Fruit fly (Drosophila melanogaster): Measurements from ENCODE around the gene Mst87F.

Mst87F gene

DNA sequence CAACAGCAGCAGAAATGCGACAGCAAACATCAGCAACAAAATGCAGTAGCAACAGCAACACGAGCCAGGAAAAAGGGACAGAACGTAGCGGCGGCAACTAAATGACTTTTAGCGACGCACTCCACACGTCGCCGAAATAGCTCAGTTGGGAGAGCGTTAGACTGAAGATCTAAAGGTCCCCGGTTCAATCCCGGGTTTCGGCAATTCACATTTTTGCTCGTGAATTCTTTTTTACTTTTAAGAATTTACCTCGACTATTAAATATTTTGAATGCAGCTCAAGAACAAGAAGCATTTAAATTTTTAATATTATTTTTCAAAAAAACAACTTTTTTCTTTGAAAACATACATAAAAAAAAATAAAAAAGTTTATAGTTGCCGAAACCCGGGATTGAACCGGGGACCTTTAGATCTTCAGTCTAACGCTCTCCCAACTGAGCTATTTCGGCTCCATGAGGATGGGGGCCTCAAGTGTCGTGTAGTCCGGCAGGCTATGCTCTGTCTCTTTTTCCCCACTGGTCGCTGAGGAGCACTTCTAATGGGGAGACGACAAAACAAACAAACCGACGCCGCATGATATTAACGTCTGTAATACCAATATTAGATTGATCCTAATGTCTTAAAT is 29.9 kb downstream of the Mst87F start:
- no peak for TF ChIP-seq CG8478 (optimal IDR thresholded peaks at IDR 0.05)

DNA sequence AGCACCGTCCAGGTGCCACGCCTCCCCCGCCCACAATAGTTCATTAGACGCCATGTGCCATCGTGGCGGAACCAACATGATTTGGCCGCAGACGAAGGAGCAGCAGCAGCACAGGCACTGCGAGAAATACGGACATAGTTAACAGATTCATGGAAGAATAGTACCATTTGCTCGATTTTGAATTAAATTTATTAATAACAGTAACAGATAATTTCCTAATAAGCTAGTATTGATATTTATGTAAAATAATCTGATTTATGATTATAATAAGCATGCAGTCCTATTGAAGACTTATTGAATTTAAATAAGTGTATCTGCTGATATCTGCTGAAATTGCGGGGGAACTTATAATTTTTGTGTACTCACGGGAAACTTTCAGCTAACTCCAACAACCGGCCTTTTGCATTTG is 30.5 kb downstream of the Mst87F start:
- TF ChIP-seq usp (GFP tag; optimal IDR thresholded peaks at IDR 0.05): no peak
- no peak for TF ChIP-seq pan (optimal IDR thresholded peaks at IDR 0.05)
- no peak for TF ChIP-seq Dll (optimal IDR thresholded peaks at IDR 0.05)
- no peak for TF ChIP-seq EcR (GFP tag; optimal IDR thresholded peaks at IDR 0.05)
- no peak for TF ChIP-seq psq (optimal IDR thresholded peaks at IDR 0.05)
- TF ChIP-seq CG8478 (optimal IDR thresholded peaks at IDR 0.05): no peak

DNA sequence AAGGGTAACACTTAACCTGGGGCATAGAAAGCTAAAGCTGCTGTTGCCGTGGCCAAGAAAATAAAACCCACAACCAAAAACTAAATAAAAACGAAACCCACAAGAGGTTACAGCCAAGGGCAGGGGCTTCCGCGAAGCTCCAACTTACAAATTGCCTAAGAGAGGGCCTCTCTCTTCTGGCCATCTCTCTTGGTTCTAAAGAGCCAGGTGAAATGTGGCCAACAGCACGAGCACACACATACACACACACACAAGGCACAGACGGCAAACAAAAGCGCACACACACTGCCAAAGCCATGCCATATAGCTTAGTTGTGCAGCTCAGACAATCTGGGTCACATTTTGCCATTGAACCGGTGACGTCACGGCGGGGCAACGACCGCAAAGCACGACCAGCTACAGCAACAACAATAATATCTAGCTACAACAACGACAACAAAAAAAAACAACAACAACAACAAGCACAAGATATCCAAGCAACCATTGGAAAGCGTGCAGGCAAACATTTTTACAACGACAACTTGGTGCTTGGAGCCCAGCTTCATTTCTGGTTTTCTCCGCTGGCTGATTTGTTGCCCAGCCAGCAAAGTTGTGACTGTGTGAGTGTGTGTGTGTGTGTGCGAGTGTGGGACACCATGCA is 31.1 kb downstream of the Mst87F start:
- TF ChIP-seq EcR (GFP tag; optimal IDR thresholded peaks at IDR 0.05): peak; percentile 89 to 99
- no peak for TF ChIP-seq pan (optimal IDR thresholded peaks at IDR 0.05)
- peak; percentile 36 for TF ChIP-seq Dll (optimal IDR thresholded peaks at IDR 0.05)
- no peak for TF ChIP-seq CG8478 (optimal IDR thresholded peaks at IDR 0.05)

DNA sequence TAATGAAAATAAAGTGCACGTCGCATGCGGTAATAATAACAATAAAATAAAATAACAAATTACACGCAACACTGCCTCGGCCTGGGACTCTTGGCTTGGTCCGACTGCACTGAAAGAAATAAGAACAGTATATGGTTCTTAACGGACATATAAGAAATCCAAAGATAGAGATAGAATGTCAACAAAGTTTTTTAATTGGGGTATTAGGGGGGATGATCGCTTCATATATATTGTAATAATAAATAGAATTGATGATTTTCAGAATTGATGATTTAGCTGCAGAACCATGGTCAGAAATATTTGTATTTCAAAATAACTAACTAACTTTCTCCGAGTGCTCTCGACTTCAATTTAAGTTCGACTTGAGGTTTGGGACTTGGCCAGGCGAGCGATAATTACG is 31.7 kb downstream of the Mst87F start:
- TF ChIP-seq usp (GFP tag; optimal IDR thresholded peaks at IDR 0.05): no peak
- TF ChIP-seq psq (optimal IDR thresholded peaks at IDR 0.05): no peak
- no peak for TF ChIP-seq Dll (optimal IDR thresholded peaks at IDR 0.05)
- no peak for TF ChIP-seq pan (optimal IDR thresholded peaks at IDR 0.05)
- TF ChIP-seq EcR (GFP tag; optimal IDR thresholded peaks at IDR 0.05): no peak
- TF ChIP-seq CG8478 (optimal IDR thresholded peaks at IDR 0.05): no peak

DNA sequence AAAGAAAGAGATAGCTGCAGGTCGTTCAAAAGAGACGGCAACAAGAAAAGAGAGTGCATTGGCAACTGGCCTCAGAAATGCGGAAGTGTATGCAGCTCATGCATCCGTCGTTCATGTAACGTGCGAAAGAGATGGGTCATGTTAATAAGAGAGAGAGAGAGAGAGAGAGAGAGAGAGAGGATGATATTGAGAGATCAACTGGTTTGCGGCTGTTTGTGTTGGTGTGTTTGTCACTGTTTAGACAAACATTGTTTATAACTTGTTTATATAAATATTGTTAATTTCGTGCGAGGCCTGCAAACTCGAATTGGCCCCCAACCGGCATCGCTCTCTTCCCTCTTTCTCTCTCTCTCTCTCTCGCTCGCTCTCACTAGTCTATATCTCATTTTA is 33.1 kb downstream of the Mst87F start:
- TF ChIP-seq CG8478 (optimal IDR thresholded peaks at IDR 0.05): peak; percentile 84
- peak; percentile 50 for TF ChIP-seq Dll (optimal IDR thresholded peaks at IDR 0.05)
- no peak for TF ChIP-seq psq (optimal IDR thresholded peaks at IDR 0.05)
- TF ChIP-seq usp (GFP tag; optimal IDR thresholded peaks at IDR 0.05): no peak
- TF ChIP-seq EcR (GFP tag; optimal IDR thresholded peaks at IDR 0.05): peak in 1 of 2 experiments; percentile 80
- TF ChIP-seq pan (optimal IDR thresholded peaks at IDR 0.05): no peak

DNA sequence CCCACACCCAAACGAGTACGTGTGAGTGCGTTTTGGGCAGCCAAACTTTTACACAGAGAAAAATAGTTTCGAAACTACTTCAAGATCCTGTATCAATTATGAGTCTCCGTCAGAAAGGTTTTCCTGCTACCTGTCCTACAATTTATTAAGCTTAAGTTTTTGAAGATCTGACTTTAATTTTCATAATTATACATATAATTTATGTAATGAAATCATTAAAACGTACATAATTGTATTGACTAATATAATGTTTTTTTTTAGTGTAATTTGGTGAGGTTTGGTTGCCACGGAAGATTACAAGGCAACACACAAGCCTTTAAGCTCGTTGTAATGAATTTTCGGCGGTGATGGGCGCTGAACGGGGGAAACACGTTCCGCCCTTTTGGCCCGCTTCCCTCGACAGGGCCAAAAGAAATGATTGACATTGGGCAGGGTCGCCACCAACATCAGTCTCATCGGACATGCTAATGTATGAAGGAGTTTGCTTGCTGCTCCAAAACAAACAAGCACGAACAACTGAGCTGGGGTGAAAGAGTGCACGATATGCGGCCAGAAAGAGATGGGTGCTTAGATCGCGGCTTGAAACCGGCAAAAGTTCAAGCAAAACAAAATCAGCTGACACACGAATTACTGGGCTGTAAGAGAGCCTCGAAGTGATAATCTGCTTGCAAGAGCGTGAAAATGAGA is 33.7 kb downstream of the Mst87F start:
- TF ChIP-seq EcR (GFP tag; optimal IDR thresholded peaks at IDR 0.05) (no peak), CG8478 (optimal IDR thresholded peaks at IDR 0.05) (no peak), usp (GFP tag; optimal IDR thresholded peaks at IDR 0.05) (no peak), psq (optimal IDR thresholded peaks at IDR 0.05) (no peak), Dll (optimal IDR thresholded peaks at IDR 0.05) (no peak), pan (optimal IDR thresholded peaks at IDR 0.05) (no peak)

DNA sequence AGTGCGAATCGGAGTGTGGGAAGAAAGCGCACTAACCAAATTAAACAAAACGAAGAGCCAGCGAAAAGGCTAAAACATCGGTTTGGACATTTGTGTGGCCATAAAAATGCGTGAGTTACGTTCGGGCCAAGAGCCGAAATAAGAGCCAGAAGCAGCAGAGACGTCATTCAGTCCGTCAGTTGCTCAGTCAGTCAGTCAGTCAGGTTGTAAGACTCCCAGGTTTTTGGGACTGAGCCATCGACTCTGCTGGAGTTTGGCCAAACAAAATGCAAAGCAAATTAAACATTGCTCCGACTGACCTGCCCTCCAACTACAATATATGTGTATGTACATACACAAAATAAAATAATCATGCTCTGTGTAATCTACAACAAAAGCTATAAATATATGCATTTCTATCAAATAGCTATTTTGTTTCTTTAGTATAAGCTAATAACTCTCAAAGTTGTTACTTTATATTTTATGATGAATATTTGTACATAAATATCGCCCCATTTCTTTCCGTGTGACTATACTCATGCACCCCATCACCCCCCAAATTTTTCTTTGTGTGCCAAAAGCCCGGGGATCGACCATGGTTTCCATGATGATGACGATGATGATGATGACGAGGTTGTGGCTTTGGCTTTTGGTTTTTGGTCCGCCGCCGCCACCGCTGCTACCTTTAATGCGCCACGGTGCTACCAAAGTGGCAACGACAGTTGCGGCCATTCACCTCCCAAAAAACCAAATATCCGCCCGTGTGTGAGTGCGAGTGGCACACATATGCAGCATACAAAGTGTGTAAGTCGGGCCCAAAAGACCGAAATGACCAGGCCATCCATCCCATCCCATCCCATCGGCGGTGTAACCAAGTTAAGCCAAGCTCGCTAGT is 34.5 kb downstream of the Mst87F start:
- TF ChIP-seq EcR (GFP tag; optimal IDR thresholded peaks at IDR 0.05): peak in 1 of 2 experiments; percentile 60
- no peak for TF ChIP-seq psq (optimal IDR thresholded peaks at IDR 0.05)

DNA sequence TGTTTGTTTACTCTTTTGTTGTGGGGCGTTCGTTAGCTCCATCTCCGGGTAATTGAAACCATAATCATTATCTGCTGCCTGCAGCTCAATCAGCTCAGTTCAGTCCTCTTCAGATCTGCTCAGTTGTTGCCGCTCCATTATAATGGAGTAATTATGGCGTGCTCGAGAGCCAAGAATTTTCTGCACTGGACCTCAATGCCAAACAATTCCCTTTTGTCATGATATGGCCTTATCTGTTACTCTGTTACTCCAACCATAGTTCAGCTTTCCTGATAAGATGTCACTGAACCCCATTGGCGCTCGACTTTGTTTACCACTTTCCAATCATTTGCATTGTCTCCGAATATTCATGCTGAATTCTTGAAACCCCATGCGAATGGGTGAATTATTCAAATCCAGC is 37.0 kb downstream of the Mst87F start:
- TF ChIP-seq EcR (GFP tag; optimal IDR thresholded peaks at IDR 0.05) (peak; percentile 50 to 56), Dll (optimal IDR thresholded peaks at IDR 0.05) (no peak)

DNA sequence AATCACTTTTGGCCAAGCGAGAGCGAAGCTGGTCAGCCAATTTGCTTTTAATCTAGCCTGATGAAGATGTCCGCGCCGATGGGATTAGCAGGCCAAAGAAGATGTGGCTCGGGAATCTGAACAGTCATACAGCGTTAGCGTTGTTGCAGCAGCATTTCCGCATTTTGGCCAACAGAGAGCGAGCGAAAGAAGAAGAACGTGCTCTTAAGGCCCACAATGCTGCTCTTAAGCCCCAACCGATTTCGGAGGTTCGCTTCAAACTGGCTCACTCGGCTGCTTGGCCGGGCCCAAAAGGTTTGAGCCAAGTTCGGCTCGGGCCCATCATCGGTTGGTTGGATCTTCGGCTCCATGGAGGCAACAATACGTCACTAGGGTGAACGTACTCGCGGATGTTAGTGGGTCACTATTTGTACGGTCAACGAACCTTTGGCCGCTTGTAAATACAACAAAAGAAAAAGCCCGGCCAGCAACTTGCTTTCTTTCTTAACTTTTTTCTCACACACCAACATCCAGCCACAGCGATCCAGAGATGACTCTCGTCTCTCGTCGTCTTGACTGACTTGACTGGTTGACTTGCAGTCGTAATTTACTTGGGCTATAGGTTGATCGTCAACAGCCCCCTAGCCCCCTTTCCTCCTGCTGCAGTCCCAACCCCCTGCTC is 38.1 kb downstream of the Mst87F start:
- TF ChIP-seq usp (GFP tag; optimal IDR thresholded peaks at IDR 0.05) (no peak), EcR (GFP tag; optimal IDR thresholded peaks at IDR 0.05) (peak; percentile 88 to 98), pan (optimal IDR thresholded peaks at IDR 0.05) (no peak)

DNA sequence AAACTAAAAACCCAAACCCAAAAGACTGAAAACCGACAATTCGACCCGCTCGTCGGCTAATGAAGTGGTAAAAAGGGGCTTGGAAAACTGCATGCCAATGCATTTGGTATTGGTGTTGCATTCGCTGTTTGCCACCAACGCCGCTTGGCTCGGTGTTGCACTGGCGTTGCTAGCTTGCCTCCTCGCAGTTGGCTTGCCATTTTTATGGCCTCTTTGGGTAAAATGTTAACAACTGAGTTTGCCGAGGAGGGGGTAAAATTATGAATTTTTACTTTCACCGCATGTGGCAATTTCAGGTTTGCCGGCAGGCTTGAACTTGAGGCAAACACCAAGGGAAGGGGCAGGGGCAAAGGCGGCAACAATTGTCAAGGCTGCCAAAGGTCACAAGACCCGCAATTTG is 39.1 kb downstream of the Mst87F start:
- TF ChIP-seq psq (optimal IDR thresholded peaks at IDR 0.05) (no peak), Dll (optimal IDR thresholded peaks at IDR 0.05) (no peak), EcR (GFP tag; optimal IDR thresholded peaks at IDR 0.05) (no peak), CG8478 (optimal IDR thresholded peaks at IDR 0.05) (no peak), usp (GFP tag; optimal IDR thresholded peaks at IDR 0.05) (no peak), pan (optimal IDR thresholded peaks at IDR 0.05) (no peak)

DNA sequence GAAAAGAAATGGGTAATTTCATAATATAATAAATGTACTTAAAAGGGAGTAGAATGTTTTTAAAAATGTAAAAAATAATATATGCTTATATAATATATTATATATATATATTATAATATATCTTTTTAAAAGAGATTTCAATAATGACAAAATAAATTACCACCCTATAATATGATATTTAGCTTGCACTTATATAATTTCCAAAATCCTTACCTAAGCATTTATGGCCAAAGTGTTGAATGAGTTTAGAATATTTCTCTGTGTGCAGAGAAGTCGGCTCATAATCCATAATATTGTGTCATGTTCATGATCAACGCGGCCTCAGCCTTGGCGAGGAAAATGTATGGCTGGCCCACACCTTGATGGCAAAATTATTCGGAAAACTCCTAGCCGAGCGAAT is 39.6 kb downstream of the Mst87F start:
- TF ChIP-seq psq (optimal IDR thresholded peaks at IDR 0.05) (no peak), usp (GFP tag; optimal IDR thresholded peaks at IDR 0.05) (no peak), Dll (optimal IDR thresholded peaks at IDR 0.05) (no peak), EcR (GFP tag; optimal IDR thresholded peaks at IDR 0.05) (no peak), CG8478 (optimal IDR thresholded peaks at IDR 0.05) (no peak)

DNA sequence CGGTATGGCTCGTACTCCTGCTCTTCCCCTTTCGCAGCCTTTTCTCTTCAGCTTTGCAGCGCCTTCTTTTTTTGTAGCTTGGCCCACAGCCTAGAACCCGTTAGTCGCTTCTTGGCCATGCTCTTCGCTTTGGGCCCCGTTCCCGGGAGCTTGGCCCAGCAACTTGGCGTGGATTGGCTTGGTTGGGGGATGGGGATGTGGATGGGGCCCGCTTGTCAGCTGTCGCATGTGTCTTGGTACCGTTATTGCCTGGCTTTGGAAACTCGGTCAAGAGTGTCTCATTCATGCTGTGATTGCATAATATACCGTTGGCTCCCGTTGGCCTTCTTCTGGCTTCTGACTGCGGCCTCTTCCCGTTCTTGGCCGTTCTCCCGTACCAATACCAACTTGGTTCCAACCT is 41.9 kb downstream of the Mst87F start:
- no peak for TF ChIP-seq CG8478 (optimal IDR thresholded peaks at IDR 0.05)
- peak; percentile 38 for TF ChIP-seq Dll (optimal IDR thresholded peaks at IDR 0.05)

All from whole organism.